Fruit fly (Drosophila melanogaster) whole organism, prepupa: ENCODE data around the gene Mal-B2.

ENCODE experiments used
- Blimp-1 ChIP-seq: fragments of 200-800 bp; sonication (Bioruptor generic); optimal IDR thresholded peaks from 3 replicates; lab custom pipeline; 2017; ENCODE audit warnings: missing biosample characterization, missing genetic modification characterization, mild to moderate bottlenecking, moderate library complexity, missing genetic modification reagents
- CG10631 ChIP-seq: fragments of 200-800 bp; sonication (Bioruptor generic); optimal IDR thresholded peaks from 2 replicates; lab custom pipeline; 2016; ENCODE audit warnings: missing biosample characterization, missing genetic modification characterization
- CG10669 ChIP-seq: fragments of 200-800 bp; sonication (Bioruptor generic); optimal IDR thresholded peaks from 3 replicates; lab custom pipeline; 2018; ENCODE audit warnings: missing biosample characterization, mild to moderate bottlenecking, missing genetic modification characterization, moderate library complexity
- CG11294 ChIP-seq: fragments of 200-800 bp; sonication (Bioruptor generic); IDR thresholded peaks from 2 replicates; pipeline ENCODE4 v1.3.6; 2022; ENCODE audit warnings: missing biosample characterization, missing genetic modification characterization
- CG11762 ChIP-seq: fragments of 200-800 bp; sonication (Bioruptor generic); optimal IDR thresholded peaks from 3 replicates; lab custom pipeline; 2016; ENCODE audit warnings: missing biosample characterization, missing genetic modification characterization; ENCODE audit not compliant: insufficient read depth
- CG11902 ChIP-seq: fragments of 200-800 bp; sonication (Bioruptor generic); optimal IDR thresholded peaks from 3 replicates; lab custom pipeline; 2016; ENCODE audit warnings: missing biosample characterization, missing genetic modification characterization
- CG1621 ChIP-seq: fragments of 200-800 bp; sonication (Bioruptor generic); optimal IDR thresholded peaks from 3 replicates; lab custom pipeline; 2018; ENCODE audit warnings: missing biosample characterization, mild to moderate bottlenecking, missing genetic modification characterization
- CG16779 ChIP-seq: fragments of 200-800 bp; sonication (Bioruptor generic); optimal IDR thresholded peaks from 3 replicates; lab custom pipeline; 2017; ENCODE audit warnings: missing biosample characterization, mild to moderate bottlenecking, missing genetic modification characterization
- CG3032 ChIP-seq: fragments of 200-800 bp; optimal IDR thresholded peaks from 2 replicates; lab custom pipeline; 2019; ENCODE audit warnings: missing biosample characterization, mild to moderate bottlenecking, missing genetic modification characterization, moderate library complexity
- CG31627 ChIP-seq: fragments of 200-800 bp; sonication (Bioruptor generic); optimal IDR thresholded peaks from 3 replicates; lab custom pipeline; 2016; ENCODE audit warnings: missing biosample characterization, missing genetic modification characterization
- CG34406 ChIP-seq: fragments of 200-800 bp; sonication (Bioruptor generic); optimal IDR thresholded peaks from 3 replicates; lab custom pipeline; 2016; ENCODE audit warnings: missing biosample characterization, missing genetic modification characterization
- CG3919 ChIP-seq: fragments of 200-800 bp; sonication (Bioruptor generic); optimal IDR thresholded peaks from 3 replicates; lab custom pipeline; 2016; ENCODE audit warnings: missing biosample characterization, missing genetic modification characterization
- CG4318 ChIP-seq: fragments of 200-800 bp; sonication (Bioruptor generic); optimal IDR thresholded peaks from 3 replicates; lab custom pipeline; 2017; ENCODE audit warnings: missing biosample characterization, mild to moderate bottlenecking, missing genetic modification characterization
- CG6163 ChIP-seq: fragments of 200-800 bp; sonication (Bioruptor generic); IDR thresholded peaks from 3 replicates; pipeline ENCODE4 v1.3.6; 2022; ENCODE audit warnings: missing biosample characterization, missing genetic modification characterization
- CG6276 ChIP-seq: fragments of 200-800 bp; sonication (Bioruptor generic); optimal IDR thresholded peaks from 2 replicates; lab custom pipeline; 2017; ENCODE audit warnings: missing biosample characterization, mild to moderate bottlenecking, missing genetic modification characterization
- CG6808 ChIP-seq: fragments of 200-800 bp; sonication (Bioruptor generic); optimal IDR thresholded peaks from 3 replicates; lab custom pipeline; 2017; ENCODE audit warnings: missing biosample characterization, missing genetic modification characterization, mild to moderate bottlenecking, moderate library complexity, missing genetic modification reagents
- CG7368 ChIP-seq: fragments of 200-800 bp; sonication (Bioruptor generic); optimal IDR thresholded peaks from 3 replicates; lab custom pipeline; 2016; ENCODE audit warnings: missing biosample characterization, missing genetic modification characterization
- CG8119 ChIP-seq: fragments of 200-800 bp; sonication (Bioruptor generic); IDR thresholded peaks from 3 replicates; pipeline ENCODE4 v1.3.6; 2022; ENCODE audit warnings: missing biosample characterization, missing genetic modification characterization
- CG8319 ChIP-seq: fragments of 200-800 bp; sonication (Bioruptor generic); optimal IDR thresholded peaks from 3 replicates; lab custom pipeline; 2016; ENCODE audit warnings: missing biosample characterization, missing genetic modification characterization
- CG8632 ChIP-seq: fragments of 200-800 bp; sonication (Bioruptor generic); optimal IDR thresholded peaks from 3 replicates; lab custom pipeline; 2016; ENCODE audit warnings: missing biosample characterization, missing genetic modification characterization
- Eip75B ChIP-seq: fragments of 200-800 bp; sonication (Bioruptor generic); optimal IDR thresholded peaks from 3 replicates; lab custom pipeline; 2016; ENCODE audit warnings: missing biosample characterization, missing genetic modification characterization
- Eip78C ChIP-seq: fragments of 200-800 bp; sonication (Bioruptor generic); peaks from one replicate; lab custom pipeline; 2016; ENCODE audit warnings: missing biosample characterization, missing genetic modification characterization
- Eip93F ChIP-seq: fragments of 200-800 bp; sonication (Bioruptor generic); optimal IDR thresholded peaks from 2 replicates; lab custom pipeline; 2016; ENCODE audit warnings: missing biosample characterization, mild to moderate bottlenecking, missing genetic modification characterization
- Ets21C ChIP-seq: fragments of 200-800 bp; sonication (Bioruptor generic); optimal IDR thresholded peaks from 3 replicates; lab custom pipeline; 2016; ENCODE audit warnings: missing biosample characterization, missing genetic modification characterization
- Gug ChIP-seq: fragments of 200-800 bp; sonication (Bioruptor generic); IDR thresholded peaks from 2 replicates; pipeline ENCODE4 v1.3.6; 2022; ENCODE audit warnings: missing biosample characterization, missing genetic modification characterization
- Hr38 ChIP-seq: sonication (Bioruptor generic); optimal IDR thresholded peaks from 2 replicates; lab custom pipeline; 2016; ENCODE audit warnings: missing biosample characterization, missing genetic modification characterization
- Hr39 ChIP-seq: fragments of 200-800 bp; sonication (Bioruptor generic); optimal IDR thresholded peaks from 2 replicates; lab custom pipeline; 2016; ENCODE audit warnings: missing biosample characterization, missing genetic modification characterization
- Hr4 ChIP-seq: fragments of 200-800 bp; sonication (Bioruptor generic); optimal IDR thresholded peaks from 3 replicates; lab custom pipeline; 2016; ENCODE audit warnings: missing biosample characterization, missing genetic modification characterization
- Lpt ChIP-seq: fragments of 200-800 bp; sonication (Bioruptor generic); optimal IDR thresholded peaks from 3 replicates; lab custom pipeline; 2016; ENCODE audit warnings: missing biosample characterization, missing genetic modification characterization
- Met ChIP-seq: fragments of 200-800 bp; sonication (Bioruptor generic); optimal IDR thresholded peaks from 3 replicates; lab custom pipeline; 2016; ENCODE audit warnings: missing biosample characterization, missing genetic modification characterization
- OdsH ChIP-seq: fragments of 200-800 bp; sonication (Bioruptor generic); optimal IDR thresholded peaks from 3 replicates; lab custom pipeline; 2016; ENCODE audit warnings: missing biosample characterization, missing genetic modification characterization
- Smox ChIP-seq: fragments of 200-800 bp; sonication (Bioruptor generic); optimal IDR thresholded peaks from 3 replicates; lab custom pipeline; 2016; ENCODE audit warnings: missing biosample characterization, missing genetic modification characterization
- Sox102F ChIP-seq: fragments of 200-800 bp; sonication (Bioruptor generic); optimal IDR thresholded peaks from 2 replicates; lab custom pipeline; 2016; ENCODE audit warnings: missing biosample characterization, mild to moderate bottlenecking, missing genetic modification characterization
- Sox14 ChIP-seq: fragments of 200-800 bp; sonication (Bioruptor generic); optimal IDR thresholded peaks from 3 replicates; lab custom pipeline; 2016; ENCODE audit warnings: missing biosample characterization, missing genetic modification characterization
- achi ChIP-seq: fragments of 200-800 bp; sonication (Bioruptor generic); optimal IDR thresholded peaks from 3 replicates; lab custom pipeline; 2016; ENCODE audit warnings: missing biosample characterization, missing genetic modification characterization
- cyc ChIP-seq: fragments of 200-800 bp; sonication (Bioruptor generic); optimal IDR thresholded peaks from 3 replicates; lab custom pipeline; 2016; ENCODE audit warnings: missing biosample characterization, missing genetic modification characterization
- dac ChIP-seq: fragments of 200-800 bp; sonication (Bioruptor generic); optimal IDR thresholded peaks from 2 replicates; lab custom pipeline; 2017; ENCODE audit warnings: missing biosample characterization, mild to moderate bottlenecking, missing genetic modification characterization
- dsx ChIP-seq: fragments of 200-800 bp; optimal IDR thresholded peaks from 3 replicates; lab custom pipeline; 2019; ENCODE audit warnings: missing biosample characterization, mild to moderate bottlenecking, missing genetic modification characterization, moderate library complexity; ENCODE audit not compliant: poor library complexity, severe bottlenecking
- eg ChIP-seq: fragments of 200-800 bp; sonication (Bioruptor generic); IDR thresholded peaks from 3 replicates; pipeline ENCODE4 v1.3.6; 2022; ENCODE audit warnings: missing biosample characterization, missing genetic modification characterization
- esn ChIP-seq: fragments of 200-800 bp; sonication (Bioruptor generic); optimal IDR thresholded peaks from 2 replicates; lab custom pipeline; 2016; ENCODE audit warnings: missing biosample characterization, mild to moderate bottlenecking, missing genetic modification characterization, moderate library complexity
- fd85E ChIP-seq: fragments of 200-800 bp; sonication (Bioruptor generic); optimal IDR thresholded peaks from 3 replicates; lab custom pipeline; 2016; ENCODE audit warnings: missing biosample characterization, missing genetic modification characterization
- fkh ChIP-seq: fragments of 200-800 bp; sonication (Bioruptor generic); optimal IDR thresholded peaks from 3 replicates; lab custom pipeline; 2017; ENCODE audit warnings: missing biosample characterization, mild to moderate bottlenecking, missing genetic modification characterization, moderate library complexity
- lz ChIP-seq: fragments of 200-800 bp; sonication (Bioruptor generic); optimal IDR thresholded peaks from 3 replicates; lab custom pipeline; 2016; ENCODE audit warnings: missing biosample characterization, missing genetic modification characterization
- net ChIP-seq: fragments of 200-800 bp; sonication (Bioruptor generic); optimal IDR thresholded peaks from 3 replicates; lab custom pipeline; 2016; ENCODE audit warnings: missing biosample characterization, missing genetic modification characterization
- pdm3 ChIP-seq: fragments of 200-800 bp; sonication (Bioruptor generic); optimal IDR thresholded peaks from 3 replicates; lab custom pipeline; 2016; ENCODE audit warnings: missing biosample characterization, missing genetic modification characterization
- salr ChIP-seq, 2 experiments: fragments of 200-800 bp; sonication (Bioruptor generic); optimal IDR thresholded peaks; 3 replicates each; lab custom pipeline; 2016 to 2018; ENCODE audit warnings: missing biosample characterization in 2 of 2, missing genetic modification characterization in 2 of 2, mild to moderate bottlenecking in 1 of 2
- spab ChIP-seq: fragments of 200-800 bp; sonication (Bioruptor generic); optimal IDR thresholded peaks from 2 replicates; lab custom pipeline; 2017; ENCODE audit warnings: missing biosample characterization, mild to moderate bottlenecking, missing genetic modification characterization, missing genetic modification reagents
- ss ChIP-seq, 2 experiments: fragments of 200-800 bp; sonication (Bioruptor generic); optimal IDR thresholded peaks; 2 replicates in 1 of 2; 3 replicates in 1 of 2; lab custom pipeline; 2017 to 2018; ENCODE audit warnings: mild to moderate bottlenecking in 2 of 2, missing biosample characterization in 2 of 2, missing genetic modification characterization in 2 of 2, moderate library complexity in 1 of 2
- svp ChIP-seq: fragments of 200-800 bp; sonication (Bioruptor generic); peaks from one replicate; lab custom pipeline; 2016; ENCODE audit warnings: missing biosample characterization, missing genetic modification characterization
- topi ChIP-seq: fragments of 200-800 bp; sonication (Bioruptor generic); optimal IDR thresholded peaks from 3 replicates; lab custom pipeline; 2016; ENCODE audit warnings: missing biosample characterization, missing genetic modification characterization
- vri ChIP-seq: fragments of 200-800 bp; sonication (Bioruptor generic); optimal IDR thresholded peaks from 3 replicates; lab custom pipeline; 2016; ENCODE audit warnings: missing biosample characterization, mild to moderate bottlenecking, missing genetic modification characterization

Gene Mal-B2

dm6 chr2L:11808702-11809583, 40.8 kb upstream of the Mal-B2 start, which contains the start of gene crol:
crol (minus strand) TSS chr2L:11809438.
- TF ChIP-seq CG11762: no peak
- TF ChIP-seq Ets21C (GFP tag; lab: Kevin White, UChicago): no peak
- no peak for TF ChIP-seq CG31627 (GFP tag; lab: Kevin White, UChicago)
- no peak for TF ChIP-seq Smox (GFP tag; lab: Kevin White, UChicago)
- no peak for TF ChIP-seq Sox102F
- TF ChIP-seq Gug (GFP tag; lab: Robert Waterston, UW): no peak
- TF ChIP-seq CG10631 (GFP tag; lab: Kevin White, UChicago): no peak
- no peak for TF ChIP-seq CG11902 (GFP tag; lab: Kevin White, UChicago)
- no peak for TF ChIP-seq dac
- TF ChIP-seq Met (GFP tag; lab: Kevin White, UChicago): no peak
- TF ChIP-seq Eip78C: peak; percentile 85
- no peak for TF ChIP-seq CG11294 (GFP tag; lab: Robert Waterston, UW)
- no peak for TF ChIP-seq Hr39 (GFP tag; lab: Kevin White, UChicago)
- peak; percentile 8 for TF ChIP-seq Sox14 (GFP tag; lab: Kevin White, UChicago)
- TF ChIP-seq CG1621: peak; percentile 42
- TF ChIP-seq Hr38 (GFP tag; lab: Kevin White, UChicago): no peak
- TF ChIP-seq achi: no peak
- TF ChIP-seq CG34406: no peak
- TF ChIP-seq salr (GFP tag; optimal IDR thresholded peaks at IDR 0.05; lab: Kevin White, UChicago): no peak
- peak; percentile 23 for TF ChIP-seq fkh (GFP tag; lab: Kevin White, UChicago)
- no peak for TF ChIP-seq CG8632 (GFP tag; lab: Kevin White, UChicago)
- peak; percentile 17 for TF ChIP-seq dsx
- TF ChIP-seq Lpt (GFP tag; lab: Kevin White, UChicago): peak; percentile 47
- TF ChIP-seq pdm3 (GFP tag; lab: Kevin White, UChicago): peak; percentile 6
- TF ChIP-seq eg (GFP tag; lab: Robert Waterston, UW): peak; percentile 50; the same call in 1 of the 3 replicates
- TF ChIP-seq CG10669 (GFP tag; lab: Kevin White, UChicago): no peak
- TF ChIP-seq spab (GFP tag; lab: Kevin White, UChicago): no peak
- no peak for TF ChIP-seq CG16779
- no peak for TF ChIP-seq CG7368 (GFP tag; lab: Kevin White, UChicago)
- no peak for TF ChIP-seq Hr4 (GFP tag; lab: Kevin White, UChicago)
- TF ChIP-seq Eip93F: peak; percentile 19
- TF ChIP-seq CG3032: no peak
- TF ChIP-seq CG6808 (GFP tag; lab: Kevin White, UChicago): peak; percentile 28
- peak; percentile 58; the same call in 2 of the 3 replicates for TF ChIP-seq CG6163 (GFP tag; lab: Robert Waterston, UW)
- TF ChIP-seq CG6276 (GFP tag; lab: Kevin White, UChicago): no peak
- TF ChIP-seq CG8119: no peak; the same call in 2 of the 3 replicates
- peak; percentile 71 for TF ChIP-seq vri (GFP tag; lab: Kevin White, UChicago)
- TF ChIP-seq ss (GFP tag; optimal IDR thresholded peaks at IDR 0.05; lab: Kevin White, UChicago): peak; percentile 66 to 82
- no peak for TF ChIP-seq CG3919 (GFP tag; lab: Kevin White, UChicago)
- peak; percentile 31 for TF ChIP-seq esn (GFP tag; lab: Kevin White, UChicago)
- TF ChIP-seq OdsH (GFP tag; lab: Kevin White, UChicago): peak; percentile 15
- TF ChIP-seq svp (GFP tag; lab: Kevin White, UChicago): no peak
- no peak for TF ChIP-seq net (GFP tag; lab: Kevin White, UChicago)
- no peak for TF ChIP-seq lz (GFP tag; lab: Kevin White, UChicago)
- no peak for TF ChIP-seq CG8319
- no peak for TF ChIP-seq Eip75B
- TF ChIP-seq topi (GFP tag; lab: Kevin White, UChicago): no peak
- TF ChIP-seq fd85E (GFP tag; lab: Kevin White, UChicago): no peak
- no peak for TF ChIP-seq Blimp-1 (GFP tag; lab: Kevin White, UChicago)
- TF ChIP-seq cyc (GFP tag; lab: Kevin White, UChicago): peak; percentile 4
- no peak for TF ChIP-seq CG4318 (GFP tag; lab: Kevin White, UChicago)
